Fruit fly (Drosophila melanogaster) whole organism: ENCODE data around the gene Leash.

Source experiments
- CG8478 ChIP-seq: fragments of >200 bp; optimal IDR thresholded peaks from 2 replicates; lab custom pipeline; 2018; ENCODE audit warnings: inconsistent platforms
- Dll ChIP-seq: fragments of >200 bp; optimal IDR thresholded peaks from 2 replicates; lab custom pipeline; 2017
- EcR ChIP-seq, 2 experiments: fragments of >200 bp; optimal IDR thresholded peaks; 2 replicates each; lab custom pipeline; 2017; ENCODE audit warnings: missing biosample characterization in 2 of 2, missing genetic modification characterization in 2 of 2, missing genetic modification reagents in 2 of 2
- pan ChIP-seq: fragments of >200 bp; optimal IDR thresholded peaks from 2 replicates; lab custom pipeline; 2017
- psq ChIP-seq: fragments of >200 bp; optimal IDR thresholded peaks from 2 replicates; lab custom pipeline; 2017
- usp ChIP-seq: fragments of >200 bp; optimal IDR thresholded peaks from 2 replicates; lab custom pipeline; 2017; ENCODE audit warnings: missing biosample characterization, missing genetic modification characterization, mixed read lengths

DNA sequence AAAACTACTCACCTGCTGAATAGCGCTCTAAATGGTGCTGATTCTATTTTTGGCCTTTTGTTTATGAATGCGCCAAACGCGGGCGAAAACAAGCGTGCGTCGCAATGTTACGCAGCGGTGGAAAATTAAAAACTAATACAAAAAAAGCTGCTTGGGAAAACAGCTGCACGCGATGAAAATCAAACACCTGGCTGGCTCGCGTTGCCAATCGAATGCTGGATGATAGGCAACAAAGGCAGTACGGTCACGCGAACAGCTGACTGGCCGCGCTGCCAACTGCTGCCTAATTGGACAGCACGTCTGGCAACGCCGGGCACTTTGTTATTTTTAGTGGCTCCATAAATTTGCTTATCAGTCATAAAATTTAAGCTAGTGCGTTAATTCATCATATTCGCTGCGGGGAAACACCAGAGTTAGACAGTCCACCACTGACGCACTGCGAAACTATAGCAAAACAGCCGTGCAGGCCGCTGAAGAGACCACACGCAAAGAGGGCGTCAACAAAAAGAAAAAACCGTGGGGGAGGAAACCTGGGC is 16.8 kb upstream of the Leash start, which contains the start of the genes SelR and Tsp86D:
- TF ChIP-seq pan (lab: Kevin White, UChicago) (no peak), psq (lab: Kevin White, UChicago) (no peak), Dll (lab: Kevin White, UChicago) (no peak), CG8478 (lab: Kevin White, UChicago) (no peak), usp (GFP tag; lab: Kevin White, UChicago) (no peak), EcR (GFP tag; optimal IDR thresholded peaks at IDR 0.05; lab: Kevin White, UChicago) (no peak)
